Fruit fly (Drosophila melanogaster) whole organism, pupa: Measurements from ENCODE around the gene Muc68Ca.

ENCODE experiments used
- CG12605 ChIP-seq: fragments of 200-800 bp; sonication (Bioruptor generic); IDR thresholded peaks from 2 replicates; pipeline ENCODE4 v1.3.6; 2022; ENCODE audit warnings: missing biosample characterization, missing genetic modification characterization
- CG34367 ChIP-seq: fragments of 200-800 bp; sonication (Bioruptor generic); optimal IDR thresholded peaks from 2 replicates; lab custom pipeline; 2018; ENCODE audit warnings: missing biosample characterization, mild to moderate bottlenecking, missing genetic modification characterization
- CG8159 ChIP-seq: fragments of 200-800 bp; sonication (Bioruptor generic); optimal IDR thresholded peaks from 3 replicates; lab custom pipeline; 2018; ENCODE audit warnings: missing biosample characterization, mild to moderate bottlenecking, missing genetic modification characterization, moderate library complexity
- CG9948 ChIP-seq: fragments of 200-800 bp; sonication (Bioruptor generic); optimal IDR thresholded peaks from 2 replicates; lab custom pipeline; 2018; ENCODE audit warnings: missing biosample characterization, mild to moderate bottlenecking, missing genetic modification characterization, moderate library complexity
- D1 ChIP-seq: fragments of 200-800 bp; sonication (Bioruptor generic); optimal IDR thresholded peaks from 2 replicates; lab custom pipeline; 2018; ENCODE audit warnings: missing biosample characterization, mild to moderate bottlenecking, missing genetic modification characterization, moderate library complexity
- EcR ChIP-seq: fragments of 200-800 bp; sonication (Bioruptor generic); optimal IDR thresholded peaks from 3 replicates; lab custom pipeline; 2019; ENCODE audit warnings: missing biosample characterization, missing genetic modification characterization, mild to moderate bottlenecking, moderate library complexity, missing genetic modification reagents
- Ets98B ChIP-seq: fragments of 200-800 bp; sonication (Bioruptor generic); IDR thresholded peaks from 2 replicates; pipeline ENCODE4 v1.3.6; 2022; ENCODE audit warnings: missing biosample characterization, missing genetic modification characterization
- Pif1A ChIP-seq: fragments of 200-800 bp; sonication (Bioruptor generic); optimal IDR thresholded peaks from 3 replicates; lab custom pipeline; 2016; ENCODE audit warnings: missing biosample characterization, missing genetic modification characterization
- Snoo ChIP-seq: fragments of 200-800 bp; sonication (Bioruptor generic); optimal IDR thresholded peaks from 3 replicates; lab custom pipeline; 2017; ENCODE audit warnings: missing biosample characterization, mild to moderate bottlenecking, missing genetic modification characterization, inconsistent platforms
- fd96Ca ChIP-seq: fragments of 200-800 bp; sonication (Bioruptor generic); IDR thresholded peaks from 3 replicates; pipeline ENCODE4 v1.3.6; 2022; ENCODE audit warnings: missing biosample characterization, missing genetic modification characterization

dm6 chr3L:11563972-11564533 lies 55.8 kb downstream of the Muc68Ca start, which contains the start of the genes CG46412 and CG33267:
- TF ChIP-seq CG34367 (tag; lab: Kevin White, UChicago) (no peak), Ets98B (GFP tag; lab: Robert Waterston, UW) (no peak), Pif1A (GFP tag; lab: Kevin White, UChicago) (no peak), CG12605 (GFP tag; lab: Robert Waterston, UW) (no peak), CG9948 (tag; lab: Kevin White, UChicago) (no peak), CG8159 (no peak), Snoo (tag; lab: Kevin White, UChicago) (no peak), D1 (tag; lab: Kevin White, UChicago) (no peak), EcR (GFP tag; lab: Kevin White, UChicago) (no peak), fd96Ca (GFP tag; lab: Robert Waterston, UW) (no peak)
